Worm (Caenorhabditis elegans): ENCODE results near the gene Y67D8B.3.

ce11 chrIV:3199041-3199440 lies 3.0 kb downstream of the Y67D8B.3 start:
- no peak for TF ChIP-seq skn-1 (tag; optimal IDR thresholded peaks at IDR 0.05)
- TF ChIP-seq ama-1 (optimal IDR thresholded peaks at IDR 0.05): no peak
- TF ChIP-seq snpc-4 (tag; optimal IDR thresholded peaks at IDR 0.05): no peak
- no peak for TF ChIP-seq tbx-2 (tag; optimal IDR thresholded peaks at IDR 0.05)
